Worm (Caenorhabditis elegans): Measurements from ENCODE around the gene T10H4.13.

- TF ChIP-seq nhr-11 (tag; optimal IDR thresholded peaks at IDR 0.05) (no peak), sem-4 (tag; optimal IDR thresholded peaks at IDR 0.05) (no peak), F13H6.1 (tag; optimal IDR thresholded peaks at IDR 0.05) (no peak), elt-3 (tag; optimal IDR thresholded peaks at IDR 0.05) (no peak), C34F6.9 (tag; optimal IDR thresholded peaks at IDR 0.05) (no peak), R02D3.7 (tag; optimal IDR thresholded peaks at IDR 0.05) (no peak)
Measured at ce11 chrV:15235661-15236060, 31.6 kb downstream of the T10H4.13 start, which contains the start of gene nhr-164.
